Fruit fly (Drosophila melanogaster): Measurements from ENCODE around the gene CG4953.

CG4953 gene

dm6 chr2L:10266511-10266910, at the start of gene CG4953:
TSS of gene CG4953 (plus strand) at chr2L:10266703.
- TF ChIP-seq CG7101 (tag; optimal IDR thresholded peaks at IDR 0.05) (no peak), CG1620 (GFP tag; optimal IDR thresholded peaks at IDR 0.05) (no peak), cnc (optimal IDR thresholded peaks at IDR 0.05) (no peak), CG33017 (tag; optimal IDR thresholded peaks at IDR 0.05) (no peak), Hr96 (GFP tag; optimal IDR thresholded peaks at IDR 0.05) (no peak), CG12768 (GFP tag; optimal IDR thresholded peaks at IDR 0.05) (no peak), Mnt (GFP tag; optimal IDR thresholded peaks at IDR 0.05) (no peak), CG5204 (GFP tag; optimal IDR thresholded peaks at IDR 0.05) (no peak), Clk (GFP tag; optimal IDR thresholded peaks at IDR 0.05) (no peak), ovo (GFP tag; optimal IDR thresholded peaks at IDR 0.05) (no peak), Crg-1 (GFP tag; optimal IDR thresholded peaks at IDR 0.05) (no peak)

dm6 chr2L:10220010-10220409, 46.5 kb upstream of the CG4953 start:
- no peak for TF ChIP-seq kay (GFP tag; ENCODE audit: borderline replicate concordance)
- TF ChIP-seq tj (GFP tag; optimal IDR thresholded peaks at IDR 0.05): peak; percentile 77

DNA sequence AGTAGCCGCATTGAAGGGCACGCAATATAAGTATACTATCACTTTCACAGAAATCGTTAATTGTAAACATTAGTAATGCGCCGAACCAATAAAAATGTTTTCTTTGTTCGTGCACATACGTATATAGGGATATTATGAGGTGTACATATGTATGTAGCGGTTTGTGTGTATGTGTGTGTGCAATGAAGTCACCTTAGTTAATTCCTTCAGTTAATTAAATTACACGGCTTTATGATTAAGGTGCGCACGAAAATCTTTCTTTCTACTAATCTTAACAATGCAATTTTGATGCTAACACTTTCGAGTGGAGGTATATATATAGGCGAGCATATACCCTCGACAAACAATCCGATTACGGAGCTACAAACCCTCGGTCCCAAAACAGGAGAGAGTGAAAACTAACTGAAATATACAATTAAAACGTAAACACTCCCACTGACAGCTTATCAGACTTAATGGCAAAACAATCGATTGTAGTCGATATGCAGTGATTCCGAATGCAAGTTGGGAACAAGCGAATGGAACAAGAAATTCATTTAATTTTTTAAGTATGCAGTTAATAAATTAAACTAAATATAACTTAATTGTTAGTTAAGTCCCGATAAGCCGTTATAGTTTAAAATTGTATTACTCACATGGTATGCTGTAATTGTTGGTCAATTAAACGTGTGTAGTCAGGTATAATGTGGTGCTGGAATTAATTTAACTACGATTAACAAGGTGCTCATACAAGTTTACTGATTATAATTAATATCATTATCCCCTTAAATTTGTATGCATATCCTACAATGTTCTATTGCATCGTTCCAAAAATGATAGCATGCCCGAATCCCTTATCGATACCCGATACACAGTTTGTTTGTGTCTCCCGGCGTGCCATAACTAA, 45.8 kb upstream of the CG4953 start, which contains the start of the genes Npc1a and Prosalpha6:
TSS of gene Npc1a (minus strand) at position 716 of the 886 bp plus-strand sequence.
TSS of gene Prosalpha6 (plus strand) at position 851 of the 886 bp plus-strand sequence.
- TF ChIP-seq pad (GFP tag; optimal IDR thresholded peaks at IDR 0.05) (peak; percentile 39), tj (GFP tag; optimal IDR thresholded peaks at IDR 0.05) (peak; percentile 4), CG7101 (tag; optimal IDR thresholded peaks at IDR 0.05) (no peak), cic (GFP tag; optimal IDR thresholded peaks at IDR 0.05) (peak; percentile 37), toe (GFP tag; optimal IDR thresholded peaks at IDR 0.05) (no peak), CG7045 (GFP tag; optimal IDR thresholded peaks at IDR 0.05) (peak; percentile 3), ovo (GFP tag; optimal IDR thresholded peaks at IDR 0.05) (no peak), CG12768 (GFP tag; optimal IDR thresholded peaks at IDR 0.05) (peak; percentile 52), bab1 (GFP tag; optimal IDR thresholded peaks at IDR 0.05) (peak; percentile 44), kay (GFP tag; ENCODE audit: borderline replicate concordance) (peak; percentile 72)

DNA sequence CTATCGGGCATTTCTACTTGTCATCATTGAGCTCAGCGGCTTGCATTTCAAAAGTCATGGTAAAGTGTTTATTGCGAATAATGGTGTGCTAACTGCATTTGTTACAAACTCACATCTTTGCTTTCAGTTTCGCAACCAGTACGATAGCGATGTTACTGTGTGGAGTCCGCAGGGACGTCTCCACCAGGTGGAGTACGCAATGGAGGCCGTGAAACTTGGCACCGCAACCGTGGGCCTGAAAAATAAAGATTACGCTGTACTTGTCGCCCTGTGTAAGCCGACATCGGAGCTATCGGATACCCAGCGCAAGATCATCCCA, 45.2 kb upstream of the CG4953 start:
- TF ChIP-seq cnc (optimal IDR thresholded peaks at IDR 0.05) (peak; percentile 88 to 92), Mnt (GFP tag; optimal IDR thresholded peaks at IDR 0.05) (no peak), ovo (GFP tag; optimal IDR thresholded peaks at IDR 0.05) (no peak)

- TF ChIP-seq Crg-1 (GFP tag; optimal IDR thresholded peaks at IDR 0.05) (no peak), pad (GFP tag; optimal IDR thresholded peaks at IDR 0.05) (no peak), tj (GFP tag; optimal IDR thresholded peaks at IDR 0.05) (no peak), CG7101 (tag; optimal IDR thresholded peaks at IDR 0.05) (no peak), cnc (optimal IDR thresholded peaks at IDR 0.05) (no peak), kay (GFP tag; ENCODE audit: borderline replicate concordance) (peak; percentile 92), CG33017 (tag; optimal IDR thresholded peaks at IDR 0.05) (no peak), CG11617 (GFP tag; optimal IDR thresholded peaks at IDR 0.05) (no peak)
Observed at dm6 chr2L:10222550-10223231, 43.8 kb upstream of the CG4953 start, which contains the start of gene Bcs1. TSS of gene Bcs1 (plus strand) at chr2L:10222657.

- TF ChIP-seq kay (GFP tag; ENCODE audit: borderline replicate concordance) (peak; percentile 80), toe (GFP tag; optimal IDR thresholded peaks at IDR 0.05) (no peak)
Observed at dm6 chr2L:10226213-10226723, 40.2 kb upstream of the CG4953 start.

dm6 chr2L:10226724-10227407, 39.6 kb upstream of the CG4953 start, which contains the start of gene CG5708:
TSS of gene CG5708 (minus strand) at chr2L:10226808.
- TF ChIP-seq cic (GFP tag; optimal IDR thresholded peaks at IDR 0.05) (no peak), CG1620 (GFP tag; optimal IDR thresholded peaks at IDR 0.05) (peak; percentile 26), CG11617 (GFP tag; optimal IDR thresholded peaks at IDR 0.05) (peak; percentile 17), CG12768 (GFP tag; optimal IDR thresholded peaks at IDR 0.05) (peak; percentile 2), Clk (GFP tag; optimal IDR thresholded peaks at IDR 0.05) (no peak), ovo (GFP tag; optimal IDR thresholded peaks at IDR 0.05) (no peak), bab1 (GFP tag; optimal IDR thresholded peaks at IDR 0.05) (peak; percentile 48), toe (GFP tag; optimal IDR thresholded peaks at IDR 0.05) (no peak), Mnt (GFP tag; optimal IDR thresholded peaks at IDR 0.05) (peak; percentile 40), kay (GFP tag; ENCODE audit: borderline replicate concordance) (no peak), cnc (optimal IDR thresholded peaks at IDR 0.05) (no peak), pad (GFP tag; optimal IDR thresholded peaks at IDR 0.05) (peak; percentile 14), CG14711 (tag; optimal IDR thresholded peaks at IDR 0.05) (peak; percentile 14), tj (GFP tag; optimal IDR thresholded peaks at IDR 0.05) (peak; percentile 19), CG7045 (GFP tag; optimal IDR thresholded peaks at IDR 0.05) (no peak), Hr96 (GFP tag; optimal IDR thresholded peaks at IDR 0.05) (no peak), CG5204 (GFP tag; optimal IDR thresholded peaks at IDR 0.05) (no peak), Crg-1 (GFP tag; optimal IDR thresholded peaks at IDR 0.05) (peak; percentile 33), CG7101 (tag; optimal IDR thresholded peaks at IDR 0.05) (peak; percentile 29), CG33017 (tag; optimal IDR thresholded peaks at IDR 0.05) (no peak)

Data from whole organism, adult.